Fruit fly (Drosophila melanogaster): ENCODE results near the gene CG14104.
A peak's percentile ranks its signal among the peaks of the same experiment; 100 is the strongest.

The CG14104 gene

DNA sequence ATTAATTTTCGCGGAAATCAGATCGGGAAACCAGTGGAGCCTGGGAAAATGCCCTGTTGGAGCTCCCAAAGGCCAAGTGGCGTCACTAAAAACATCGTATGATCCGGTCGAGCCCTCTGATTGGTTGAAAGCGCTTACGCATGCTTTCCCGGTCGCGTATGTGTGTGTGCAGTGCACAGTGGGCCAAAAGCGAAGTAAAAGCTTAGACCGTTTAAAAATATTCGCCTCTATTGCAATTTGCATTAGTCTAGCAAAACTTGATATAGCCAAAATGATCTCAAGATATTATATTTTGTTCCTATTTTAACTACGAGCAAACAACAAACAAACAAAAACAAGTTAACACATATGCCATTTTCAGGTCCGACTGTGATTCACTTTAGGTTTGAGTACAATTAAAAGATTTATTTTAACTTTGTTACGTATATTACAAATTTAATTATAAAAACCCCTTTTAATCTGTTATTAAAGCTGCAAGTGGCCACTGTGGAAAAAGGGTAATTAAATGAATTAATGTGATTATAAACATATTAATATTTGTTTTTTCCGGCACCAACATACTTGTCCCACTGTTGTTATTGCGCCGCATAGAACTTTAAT is 12.7 kb downstream of the CG14104 start (continued):
- TF ChIP-seq CG3032 (tag; optimal IDR thresholded peaks at IDR 0.05) (peak; percentile 83), spab (GFP tag; optimal IDR thresholded peaks at IDR 0.05) (peak; percentile 88), CG6276 (GFP tag; optimal IDR thresholded peaks at IDR 0.05) (peak; percentile 94), svp (GFP tag) (peak; percentile 94), Eip78C (GFP tag) (peak; percentile 98), Smox (GFP tag; optimal IDR thresholded peaks at IDR 0.05) (peak; percentile 89), Hr39 (GFP tag; optimal IDR thresholded peaks at IDR 0.05) (peak; percentile 86), CG10669 (GFP tag; optimal IDR thresholded peaks at IDR 0.05) (peak; percentile 90), OdsH (GFP tag; optimal IDR thresholded peaks at IDR 0.05) (peak; percentile 89), topi (GFP tag; optimal IDR thresholded peaks at IDR 0.05) (peak; percentile 90), achi (GFP tag; optimal IDR thresholded peaks at IDR 0.05) (peak; percentile 90), esn (GFP tag; optimal IDR thresholded peaks at IDR 0.05) (peak; percentile 94), CG16779 (tag; optimal IDR thresholded peaks at IDR 0.05) (peak; percentile 84), CG9139 (GFP tag; optimal IDR thresholded peaks at IDR 0.05) (peak; percentile 58), CG8319 (GFP tag; optimal IDR thresholded peaks at IDR 0.05) (peak; percentile 79), CG32006 (GFP tag; optimal IDR thresholded peaks at IDR 0.05) (peak; percentile 96), vri (GFP tag; optimal IDR thresholded peaks at IDR 0.05) (peak; percentile 83), Hr4 (GFP tag; optimal IDR thresholded peaks at IDR 0.05) (peak; percentile 92), Sox102F (GFP tag; optimal IDR thresholded peaks at IDR 0.05) (peak; percentile 90), pdm3 (GFP tag; optimal IDR thresholded peaks at IDR 0.05) (peak; percentile 90), net (GFP tag; optimal IDR thresholded peaks at IDR 0.05) (peak; percentile 95), Met (GFP tag; optimal IDR thresholded peaks at IDR 0.05) (peak; percentile 91), lz (GFP tag; optimal IDR thresholded peaks at IDR 0.05) (peak; percentile 90), CG31627 (GFP tag; optimal IDR thresholded peaks at IDR 0.05) (peak; percentile 80), CG11902 (GFP tag; optimal IDR thresholded peaks at IDR 0.05) (peak; percentile 69), Eip93F (GFP tag; optimal IDR thresholded peaks at IDR 0.05) (peak; percentile 64), Ets96B (tag; optimal IDR thresholded peaks at IDR 0.05) (peak; percentile 88), Lpt (GFP tag; optimal IDR thresholded peaks at IDR 0.05) (peak; percentile 85), dac (GFP tag; optimal IDR thresholded peaks at IDR 0.05) (peak; percentile 87), cyc (GFP tag; optimal IDR thresholded peaks at IDR 0.05) (peak; percentile 76), CG6163 (GFP tag; IDR thresholded peaks at IDR 0.05) (peak; percentile 83), CG34406 (GFP tag; optimal IDR thresholded peaks at IDR 0.05) (peak; percentile 89)

DNA sequence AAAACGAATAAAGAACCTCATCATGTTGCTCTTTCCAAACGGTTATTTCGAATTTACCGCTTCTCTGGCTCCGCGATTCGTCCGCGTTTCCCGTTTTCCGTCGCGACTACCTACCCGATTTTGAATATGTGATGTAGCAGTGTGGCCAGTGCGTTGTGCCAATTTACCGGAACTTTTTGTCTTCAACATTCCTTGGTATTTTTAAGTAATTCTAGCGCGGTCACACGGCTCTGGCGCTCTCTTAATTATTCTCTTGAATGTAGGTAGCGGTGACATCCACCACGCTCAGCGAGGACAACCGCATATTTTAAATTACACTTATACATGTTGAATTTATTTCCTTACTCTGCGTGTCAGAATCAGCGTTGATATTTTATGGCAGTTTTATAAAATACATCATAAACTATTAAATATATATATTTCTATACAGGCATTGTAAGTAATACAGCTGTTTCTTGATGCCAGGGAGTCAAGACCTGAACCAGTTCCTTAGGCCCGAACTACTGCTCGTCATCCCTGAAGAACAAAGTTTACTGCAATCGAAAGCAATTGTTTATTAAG is 13.5 kb downstream of the CG14104 start, which contains the start of the genes CG42637, Gyc76C and SREBP:
CG42637 (minus strand) TSS at position 132 of the 561 bp plus-strand sequence.
Gyc76C (minus strand) TSS at position 132 of the 561 bp plus-strand sequence.
SREBP (plus strand) TSS at position 498 of the 561 bp plus-strand sequence.
- TF ChIP-seq CG6163 (GFP tag; IDR thresholded peaks at IDR 0.05) (peak; percentile 48; the same call in 2 of the 3 replicates), Eip93F (GFP tag; optimal IDR thresholded peaks at IDR 0.05) (peak; percentile 50), eg (GFP tag; IDR thresholded peaks at IDR 0.05) (no peak), CG8119 (GFP tag; IDR thresholded peaks at IDR 0.05) (no peak), CG3919 (GFP tag; optimal IDR thresholded peaks at IDR 0.05) (peak; percentile 10), Ets96B (tag; optimal IDR thresholded peaks at IDR 0.05) (no peak), Lpt (GFP tag; optimal IDR thresholded peaks at IDR 0.05) (no peak), dsx (GFP tag; optimal IDR thresholded peaks at IDR 0.05; ENCODE audit: poor library complexity, severe bottlenecking) (peak; percentile 12), CG1621 (tag; optimal IDR thresholded peaks at IDR 0.05) (peak; percentile 92), salr (GFP tag; optimal IDR thresholded peaks at IDR 0.05) (no peak), Eip78C (GFP tag) (peak; percentile 74)
